Fruit fly (Drosophila melanogaster) whole organism, prepupa: ENCODE data around the gene Ced-12.

Source experiments
- CG10669 ChIP-seq: fragments of 200-800 bp; sonication (Bioruptor generic); optimal IDR thresholded peaks from 3 replicates; lab custom pipeline; 2018; ENCODE audit warnings: missing biosample characterization, mild to moderate bottlenecking, missing genetic modification characterization, moderate library complexity
- CG16779 ChIP-seq: fragments of 200-800 bp; sonication (Bioruptor generic); optimal IDR thresholded peaks from 3 replicates; lab custom pipeline; 2017; ENCODE audit warnings: missing biosample characterization, mild to moderate bottlenecking, missing genetic modification characterization
- CG4318 ChIP-seq: fragments of 200-800 bp; sonication (Bioruptor generic); optimal IDR thresholded peaks from 3 replicates; lab custom pipeline; 2017; ENCODE audit warnings: missing biosample characterization, mild to moderate bottlenecking, missing genetic modification characterization
- CG6792 ChIP-seq: fragments of 200-800 bp; sonication (Bioruptor generic); optimal IDR thresholded peaks from 3 replicates; lab custom pipeline; 2016; ENCODE audit warnings: missing biosample characterization, missing genetic modification characterization
- Eip93F ChIP-seq: fragments of 200-800 bp; sonication (Bioruptor generic); optimal IDR thresholded peaks from 2 replicates; lab custom pipeline; 2016; ENCODE audit warnings: missing biosample characterization, mild to moderate bottlenecking, missing genetic modification characterization
- Ets21C ChIP-seq: fragments of 200-800 bp; sonication (Bioruptor generic); optimal IDR thresholded peaks from 3 replicates; lab custom pipeline; 2016; ENCODE audit warnings: missing biosample characterization, missing genetic modification characterization
- Gug ChIP-seq: fragments of 200-800 bp; sonication (Bioruptor generic); IDR thresholded peaks from 2 replicates; pipeline ENCODE4 v1.3.6; 2022; ENCODE audit warnings: missing biosample characterization, missing genetic modification characterization
- cyc ChIP-seq: fragments of 200-800 bp; sonication (Bioruptor generic); optimal IDR thresholded peaks from 3 replicates; lab custom pipeline; 2016; ENCODE audit warnings: missing biosample characterization, missing genetic modification characterization
- salr ChIP-seq, 2 experiments: fragments of 200-800 bp; sonication (Bioruptor generic); optimal IDR thresholded peaks; 3 replicates each; lab custom pipeline; 2016 to 2018; ENCODE audit warnings: missing biosample characterization in 2 of 2, missing genetic modification characterization in 2 of 2, mild to moderate bottlenecking in 1 of 2
- ss ChIP-seq, 2 experiments: fragments of 200-800 bp; sonication (Bioruptor generic); optimal IDR thresholded peaks; 2 replicates in 1 of 2; 3 replicates in 1 of 2; lab custom pipeline; 2017 to 2018; ENCODE audit warnings: mild to moderate bottlenecking in 2 of 2, missing biosample characterization in 2 of 2, missing genetic modification characterization in 2 of 2, moderate library complexity in 1 of 2

DNA sequence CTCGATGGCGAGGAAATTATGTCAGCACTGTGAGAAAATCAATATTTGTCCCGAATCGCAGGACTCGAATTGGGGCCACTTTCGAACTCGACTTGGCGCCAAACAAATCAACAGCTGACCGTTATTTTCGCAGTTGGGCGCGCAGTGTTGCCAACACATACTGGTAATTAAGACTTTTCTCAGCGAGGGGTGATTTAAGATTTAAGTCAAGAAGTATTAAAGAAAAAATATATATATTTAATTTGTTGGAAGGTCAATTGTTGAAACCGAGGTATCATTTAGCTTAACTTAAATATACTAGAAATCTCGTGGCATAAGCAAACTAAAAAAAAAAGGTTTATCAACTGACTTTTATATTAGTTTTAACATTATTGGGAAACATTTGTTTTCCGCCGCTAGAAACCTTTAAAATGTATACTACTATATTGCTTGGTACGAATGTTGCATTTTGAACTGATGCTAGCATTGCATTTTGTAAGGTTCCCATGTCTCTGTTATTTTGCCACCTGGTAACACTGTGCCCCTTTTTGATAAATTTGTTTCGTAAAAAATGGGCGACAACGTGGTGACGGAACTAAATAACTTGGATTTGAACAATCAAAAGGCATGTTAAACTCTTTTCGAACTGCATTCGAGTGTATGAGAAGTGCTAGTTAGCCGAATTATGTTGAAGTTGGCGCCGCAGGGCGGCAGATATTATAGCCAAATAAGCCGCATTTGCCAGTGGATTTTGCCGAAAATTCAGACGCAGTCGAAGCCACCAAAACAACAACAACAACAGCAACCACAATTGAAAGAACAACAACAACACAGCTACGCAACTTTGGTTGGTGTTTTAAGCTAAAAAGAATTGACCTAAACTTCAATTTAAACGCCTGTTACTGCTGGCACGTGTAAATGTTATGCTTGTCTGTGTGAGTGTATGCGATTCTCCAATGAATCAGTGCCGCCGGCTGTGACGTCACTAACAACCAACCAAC is 5.9 kb downstream of the Ced-12 start, which contains the start of the genes Patsas and ThrRS:
- TF ChIP-seq CG4318 (GFP tag; lab: Kevin White, UChicago) = no peak
- TF ChIP-seq ss (GFP tag; optimal IDR thresholded peaks at IDR 0.05; lab: Kevin White, UChicago) = no peak
- TF ChIP-seq cyc (GFP tag; lab: Kevin White, UChicago) = peak; percentile 82
- peak; percentile 59 for TF ChIP-seq CG16779 (tag; lab: Kevin White, UChicago)
- TF ChIP-seq CG10669 (GFP tag; lab: Kevin White, UChicago) = no peak
- peak; percentile 66 for TF ChIP-seq CG6792 (GFP tag; lab: Kevin White, UChicago)
- peak in 1 of 2 experiments; percentile 49 for TF ChIP-seq salr (GFP tag; optimal IDR thresholded peaks at IDR 0.05; lab: Kevin White, UChicago)
- no peak for TF ChIP-seq Ets21C
- TF ChIP-seq Eip93F (GFP tag; lab: Kevin White, UChicago) = peak; percentile 1
- peak; percentile 81 for TF ChIP-seq Gug (GFP tag; lab: Robert Waterston, UW)
